Fruit fly (Drosophila melanogaster) S2 (cell line): ENCODE results near the gene CG11570.

ENCODE experiments used
- CG8478 ChIP-seq: fragments of >200 bp; optimal IDR thresholded peaks from 2 replicates; lab custom pipeline; 2018
- CTCF ChIP-seq, 2 experiments: fragments of >200 bp; optimal IDR thresholded peaks; 2 replicates each; lab custom pipeline; 2018

DNA sequence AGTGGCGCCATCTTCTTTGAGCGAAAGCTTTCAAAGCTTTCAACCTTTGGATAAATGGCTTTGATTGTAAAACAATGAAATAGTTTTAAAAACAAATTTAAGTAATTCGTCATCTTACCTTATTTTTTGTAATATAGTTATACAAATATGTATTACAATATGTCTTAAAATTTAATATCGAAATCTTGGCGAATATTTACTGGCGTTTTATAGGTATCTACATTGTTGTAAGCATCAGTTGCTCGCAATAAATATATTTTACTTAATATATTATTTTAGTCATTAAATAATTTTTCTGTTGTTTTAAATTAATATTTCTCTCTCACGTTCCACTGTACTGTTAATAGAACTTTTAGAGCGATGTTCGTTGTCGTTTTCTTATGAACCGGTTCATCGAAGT lies 16.0 kb downstream of the CG11570 start, which contains the start of gene Rpt4R:
- no peak for TF ChIP-seq CG8478 (lab: Kevin White, UChicago)
- no peak for TF ChIP-seq CTCF (optimal IDR thresholded peaks at IDR 0.05; lab: Kevin White, UChicago)
